Worm (Caenorhabditis elegans) whole organism, L4 larva: ENCODE data around the gene msp-63.

Source experiments
- R02D3.7 ChIP-seq: fragments of 150-350 bp; sonication (generic microtip); optimal IDR thresholded peaks from 3 replicates; lab custom pipeline; 2014; ENCODE audit warnings: missing biosample characterization, missing genetic modification characterization
- Y5F2A.4 ChIP-seq: fragments of 200-800 bp; sonication (Bioruptor generic); optimal IDR thresholded peaks from 2 replicates; lab custom pipeline; 2018; ENCODE audit warnings: mild to moderate bottlenecking, missing genetic modification characterization, missing compliant biosample characterization
- dmd-9 ChIP-seq: fragments of 200-800 bp; sonication (Bioruptor generic); IDR thresholded peaks from 2 replicates; pipeline ENCODE4 v1.3.6; 2022; ENCODE audit warnings: missing genetic modification reagents, missing genetic modification characterization, missing compliant biosample characterization
- nhr-28 ChIP-seq: fragments of 150-350 bp; optimal IDR thresholded peaks from 2 replicates; lab custom pipeline; 2014; ENCODE audit warnings: missing biosample characterization, missing genetic modification characterization
- nhr-42 ChIP-seq: fragments of 200-800 bp; sonication (Bioruptor generic); IDR thresholded peaks from 2 replicates; pipeline ENCODE4 v1.3.6; 2022; ENCODE audit warnings: missing genetic modification characterization, missing compliant biosample characterization

DNA sequence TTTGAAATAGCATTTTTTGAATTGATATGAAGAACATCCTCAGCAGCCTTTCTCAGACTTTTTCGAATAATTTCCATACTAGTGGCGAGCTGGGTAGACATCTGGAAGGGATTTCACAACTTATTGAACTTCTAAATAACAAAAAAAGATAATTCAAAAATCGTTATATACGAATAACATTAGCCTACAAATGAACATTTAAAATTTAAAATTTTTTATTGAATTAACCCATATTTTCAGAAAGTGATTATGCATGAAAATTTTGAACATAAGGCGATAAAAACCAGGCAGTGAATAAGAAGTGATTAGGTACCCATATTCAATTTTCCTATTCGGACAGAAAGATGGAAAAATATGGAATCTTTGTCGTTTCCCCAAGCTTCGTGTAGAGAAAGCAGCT lies 31.2 kb upstream of the msp-63 start, which contains the start of gene ZK1248.11:
- TF ChIP-seq nhr-42 (GFP tag; lab: Robert Waterston, UW) (no peak), nhr-28 (tag; lab: Kevin White, UChicago) (no peak), Y5F2A.4 (GFP tag; lab: Kevin White, UChicago) (no peak), dmd-9 (GFP tag; lab: Robert Waterston, UW) (no peak), R02D3.7 (tag; lab: Kevin White, UChicago) (no peak)
